Worm (Caenorhabditis elegans) whole organism, L3 larva: ENCODE measurements around the gene hlh-32.

Experiments
- R02D3.7 ChIP-seq: fragments of 150-350 bp; optimal IDR thresholded peaks from 2 replicates; lab custom pipeline; 2014; ENCODE audit warnings: missing biosample characterization, missing genetic modification characterization
- ZK546.5 ChIP-seq: sonication (generic microtip); optimal IDR thresholded peaks from 2 replicates; lab custom pipeline; 2017; ENCODE audit warnings: missing biosample characterization, missing genetic modification characterization
- aly-2 ChIP-seq: fragments of 150-350 bp; optimal IDR thresholded peaks from 2 replicates; lab custom pipeline; 2014; ENCODE audit warnings: missing biosample characterization, missing genetic modification characterization
- ama-1 ChIP-seq: fragments of 150-350 bp; optimal IDR thresholded peaks from 2 replicates; lab custom pipeline; 2018
- ceh-16 ChIP-seq: sonication (generic microtip); optimal IDR thresholded peaks from 2 replicates; lab custom pipeline; 2017; ENCODE audit warnings: missing biosample characterization, missing genetic modification characterization
- ceh-28 ChIP-seq: fragments of 150-350 bp; optimal IDR thresholded peaks from 2 replicates; lab custom pipeline; 2014; ENCODE audit warnings: missing biosample characterization, missing genetic modification reagents, missing genetic modification characterization
- ceh-82 ChIP-seq: fragments of 150-350 bp; optimal IDR thresholded peaks from 2 replicates; lab custom pipeline; 2014; ENCODE audit warnings: missing biosample characterization, missing genetic modification characterization
- ceh-9 ChIP-seq: sonication (generic microtip); optimal IDR thresholded peaks from 2 replicates; lab custom pipeline; 2018; ENCODE audit warnings: missing biosample characterization, missing genetic modification characterization
- daf-12 ChIP-seq: fragments of 150-350 bp; optimal IDR thresholded peaks from 2 replicates; lab custom pipeline; 2014; ENCODE audit warnings: missing biosample characterization, missing genetic modification reagents, missing genetic modification characterization
- egl-27 ChIP-seq: sonication (generic microtip); optimal IDR thresholded peaks from 4 replicates; lab custom pipeline; 2017; ENCODE audit warnings: missing biosample characterization, missing genetic modification reagents, missing genetic modification characterization
- egl-5 ChIP-seq: fragments of 150-350 bp; optimal IDR thresholded peaks from 2 replicates; lab custom pipeline; 2017; ENCODE audit warnings: missing biosample characterization, missing genetic modification reagents, missing genetic modification characterization, inconsistent platforms
- elt-1 ChIP-seq: fragments of 150-350 bp; optimal IDR thresholded peaks from 2 replicates; lab custom pipeline; 2014; ENCODE audit warnings: missing biosample characterization, missing genetic modification characterization
- elt-2 ChIP-seq: sonication (generic microtip); optimal IDR thresholded peaks from 2 replicates; lab custom pipeline; 2016; ENCODE audit warnings: missing genetic modification reagents, mild to moderate bottlenecking, missing genetic modification characterization, missing compliant biosample characterization
- elt-3 ChIP-seq, 3 experiments: fragments of 150-350 bp in 1 of 3; sonication (generic microtip) in 2 of 3; optimal IDR thresholded peaks; 2 replicates in 2 of 3; 4 replicates in 1 of 3; lab custom pipeline; 2014 to 2017; ENCODE audit warnings: missing biosample characterization in 3 of 3, missing genetic modification characterization in 3 of 3
- eor-1 ChIP-seq, 2 experiments: fragments of 150-350 bp; optimal IDR thresholded peaks; 2 replicates each; lab custom pipeline; 2014 to 2018; ENCODE audit warnings: missing biosample characterization in 2 of 2, missing genetic modification characterization in 2 of 2
- fkh-10 ChIP-seq: sonication (generic microtip); optimal IDR thresholded peaks from 2 replicates; lab custom pipeline; 2017; ENCODE audit warnings: missing biosample characterization, missing genetic modification reagents, missing genetic modification characterization
- fkh-2 ChIP-seq: fragments of 150-350 bp; optimal IDR thresholded peaks from 2 replicates; lab custom pipeline; 2014; ENCODE audit warnings: missing biosample characterization, missing genetic modification reagents, missing genetic modification characterization
- fos-1 ChIP-seq: fragments of 150-350 bp; optimal IDR thresholded peaks from 2 replicates; lab custom pipeline; 2014; ENCODE audit warnings: missing biosample characterization, missing genetic modification characterization
- hmg-11 ChIP-seq: sonication (generic microtip); optimal IDR thresholded peaks from 2 replicates; lab custom pipeline; 2016; ENCODE audit warnings: missing genetic modification characterization, missing compliant biosample characterization
- jun-1 ChIP-seq: fragments of 150-350 bp; optimal IDR thresholded peaks from 2 replicates; lab custom pipeline; 2014; ENCODE audit warnings: missing biosample characterization, missing genetic modification reagents, missing genetic modification characterization
- lin-15B ChIP-seq: fragments of 150-350 bp; optimal IDR thresholded peaks from 2 replicates; lab custom pipeline; 2014; ENCODE audit warnings: missing biosample characterization, missing genetic modification characterization
- lin-39 ChIP-seq: fragments of 150-350 bp; optimal IDR thresholded peaks from 2 replicates; lab custom pipeline; 2018; ENCODE audit warnings: missing biosample characterization, missing genetic modification reagents, missing genetic modification characterization
- lsy-12 ChIP-seq: sonication (generic microtip); optimal IDR thresholded peaks from 2 replicates; lab custom pipeline; 2016; ENCODE audit warnings: mild to moderate bottlenecking, missing genetic modification characterization, missing compliant biosample characterization
- mdl-1 ChIP-seq: fragments of 150-350 bp; optimal IDR thresholded peaks from 2 replicates; lab custom pipeline; 2014; ENCODE audit warnings: missing biosample characterization, missing genetic modification characterization
- mml-1 ChIP-seq: fragments of 150-350 bp; sonication (generic microtip); optimal IDR thresholded peaks from 3 replicates; lab custom pipeline; 2014; ENCODE audit warnings: missing biosample characterization, missing genetic modification characterization
- nfya-1 ChIP-seq: sonication (generic microtip); optimal IDR thresholded peaks from 2 replicates; lab custom pipeline; 2017; ENCODE audit warnings: missing genetic modification characterization, mild to moderate bottlenecking, missing compliant biosample characterization, antibody characterized with exemption, moderate library complexity; ENCODE audit not compliant: insufficient read depth
- nhr-11 ChIP-seq: fragments of 150-350 bp; optimal IDR thresholded peaks from 2 replicates; lab custom pipeline; 2014; ENCODE audit warnings: missing biosample characterization, missing genetic modification characterization
- nhr-12 ChIP-seq: fragments of 150-350 bp; optimal IDR thresholded peaks from 2 replicates; lab custom pipeline; 2014; ENCODE audit warnings: missing biosample characterization, missing genetic modification characterization
- nhr-23 ChIP-seq: fragments of 150-350 bp; optimal IDR thresholded peaks from 2 replicates; lab custom pipeline; 2014; ENCODE audit warnings: missing biosample characterization, missing genetic modification reagents, missing genetic modification characterization
- nhr-237 ChIP-seq: fragments of 150-350 bp; optimal IDR thresholded peaks from 2 replicates; lab custom pipeline; 2014; ENCODE audit warnings: missing biosample characterization, missing genetic modification characterization
- nhr-25 ChIP-seq: sonication (generic microtip); optimal IDR thresholded peaks from 2 replicates; lab custom pipeline; 2017; ENCODE audit warnings: missing biosample characterization, missing genetic modification characterization
- nhr-28 ChIP-seq: fragments of 150-350 bp; optimal IDR thresholded peaks from 2 replicates; lab custom pipeline; 2014; ENCODE audit warnings: missing biosample characterization, missing genetic modification characterization
- nhr-43 ChIP-seq: sonication (generic microtip); optimal IDR thresholded peaks from 2 replicates; lab custom pipeline; 2016; ENCODE audit warnings: mild to moderate bottlenecking, missing genetic modification characterization, missing compliant biosample characterization; ENCODE audit not compliant: poor library complexity, severe bottlenecking
- nhr-67 ChIP-seq: fragments of 150-350 bp; optimal IDR thresholded peaks from 2 replicates; lab custom pipeline; 2014; ENCODE audit warnings: missing biosample characterization, missing genetic modification characterization
- nhr-76 ChIP-seq: fragments of 150-350 bp; sonication (generic microtip); optimal IDR thresholded peaks from 5 replicates; lab custom pipeline; 2014; ENCODE audit warnings: missing biosample characterization, missing genetic modification characterization
- nhr-77 ChIP-seq: fragments of 150-350 bp; optimal IDR thresholded peaks from 2 replicates; lab custom pipeline; 2014; ENCODE audit warnings: missing biosample characterization, missing genetic modification characterization
- pha-4 ChIP-seq: fragments of 150-350 bp; optimal IDR thresholded peaks from 2 replicates; lab custom pipeline; 2014; ENCODE audit warnings: missing biosample characterization, missing genetic modification reagents, missing genetic modification characterization
- pqm-1 ChIP-seq: fragments of 150-350 bp; optimal IDR thresholded peaks from 2 replicates; lab custom pipeline; 2017; ENCODE audit warnings: missing biosample characterization, missing genetic modification characterization, inconsistent platforms
- sea-2 ChIP-seq: fragments of 150-350 bp; sonication (generic microtip); optimal IDR thresholded peaks from 4 replicates; lab custom pipeline; 2014; ENCODE audit warnings: missing biosample characterization, missing genetic modification reagents, missing genetic modification characterization
- skn-1 ChIP-seq: fragments of 150-350 bp; optimal IDR thresholded peaks from 2 replicates; lab custom pipeline; 2014; ENCODE audit warnings: missing biosample characterization, missing genetic modification characterization
- snpc-4 ChIP-seq: fragments of 150-350 bp; optimal IDR thresholded peaks from 2 replicates; lab custom pipeline; 2014; ENCODE audit warnings: missing biosample characterization, missing genetic modification characterization
- tbx-2 ChIP-seq: sonication (generic microtip); optimal IDR thresholded peaks from 2 replicates; lab custom pipeline; 2016; ENCODE audit warnings: mild to moderate bottlenecking, missing genetic modification characterization, missing compliant biosample characterization
- unc-39 ChIP-seq: sonication (generic microtip); optimal IDR thresholded peaks from 4 replicates; lab custom pipeline; 2017; ENCODE audit warnings: missing biosample characterization, missing genetic modification characterization
- unc-62 ChIP-seq: fragments of 150-350 bp; sonication (generic microtip); optimal IDR thresholded peaks from 4 replicates; lab custom pipeline; 2014; ENCODE audit warnings: missing biosample characterization, missing genetic modification reagents, missing genetic modification characterization
- zag-1 ChIP-seq: fragments of 150-350 bp; optimal IDR thresholded peaks from 2 replicates; lab custom pipeline; 2014; ENCODE audit warnings: missing biosample characterization, missing genetic modification characterization
- ztf-11 ChIP-seq: fragments of 150-350 bp; optimal IDR thresholded peaks from 2 replicates; lab custom pipeline; 2014; ENCODE audit warnings: missing biosample characterization, missing genetic modification characterization
- ztf-4 ChIP-seq: fragments of 150-350 bp; optimal IDR thresholded peaks from 2 replicates; lab custom pipeline; 2014; ENCODE audit warnings: missing biosample characterization, missing genetic modification characterization

The hlh-32 gene

ce11 chrIV:16169443-16170105, 37.3 kb downstream of the hlh-32 start:
- TF ChIP-seq skn-1 (tag; lab: Kevin White, UChicago) (no peak), nhr-25 (tag; lab: Kevin White, UChicago) (peak; percentile 35), pqm-1 (tag; lab: Kevin White, UChicago) (peak; percentile 47), nfya-1 (peak; percentile 23), nhr-23 (tag; lab: Kevin White, UChicago) (peak; percentile 58), egl-5 (tag; lab: Kevin White, UChicago) (no peak), R02D3.7 (tag; lab: Kevin White, UChicago) (peak; percentile 15), ama-1 (lab: Kevin White, UChicago) (peak; percentile 95), pha-4 (tag; lab: Kevin White, UChicago) (peak; percentile 51), nhr-43 (tag; lab: Kevin White, UChicago) (peak; percentile 84), elt-2 (tag; lab: Kevin White, UChicago) (peak; percentile 61), sea-2 (no peak), ceh-28 (tag; lab: Kevin White, UChicago) (peak; percentile 6)

DNA sequence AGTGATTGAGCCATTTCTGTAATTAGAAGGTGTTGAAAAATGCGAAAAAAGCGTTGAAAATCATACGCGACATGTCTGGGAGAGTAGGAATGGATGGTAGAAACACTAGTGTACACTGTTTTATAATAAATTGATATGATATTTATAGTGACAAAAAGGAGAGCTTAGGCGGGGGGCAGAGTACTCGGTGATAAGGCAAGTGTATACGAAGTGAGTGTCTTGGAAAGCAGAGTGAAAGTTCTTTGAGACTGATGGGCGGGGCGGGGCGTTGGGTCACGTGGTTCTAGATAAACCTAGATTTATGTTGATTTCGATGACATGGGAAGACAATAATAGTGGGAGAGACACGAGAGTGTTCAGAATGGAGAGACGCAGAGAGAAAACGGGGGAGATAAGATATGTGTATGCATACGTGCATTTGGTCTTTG, 38.4 kb downstream of the hlh-32 start, which contains the start of gene gln-3:
Gene gln-3 (minus strand): TSS at position 73 of the 428 bp plus-strand sequence.
- TF ChIP-seq unc-62 (GFP tag; lab: Kevin White, UChicago) (no peak), ceh-28 (tag; lab: Kevin White, UChicago) (no peak), mml-1 (tag; lab: Kevin White, UChicago) (no peak), ztf-4 (no peak), nhr-237 (no peak), nhr-76 (tag; lab: Kevin White, UChicago) (no peak), ama-1 (lab: Kevin White, UChicago) (peak; percentile 86), lsy-12 (tag; lab: Kevin White, UChicago) (no peak), elt-1 (tag; lab: Kevin White, UChicago) (no peak), hmg-11 (tag; lab: Kevin White, UChicago) (no peak), nhr-28 (no peak), ceh-82 (tag; lab: Kevin White, UChicago) (no peak), mdl-1 (tag; lab: Kevin White, UChicago) (no peak), nhr-12 (tag; lab: Kevin White, UChicago) (no peak), egl-27 (tag; lab: Kevin White, UChicago) (no peak), ceh-16 (tag; lab: Kevin White, UChicago) (no peak), nhr-67 (tag; lab: Kevin White, UChicago) (no peak), nfya-1 (peak; percentile 23), nhr-43 (tag; lab: Kevin White, UChicago) (peak; percentile 67), R02D3.7 (tag; lab: Kevin White, UChicago) (no peak), fos-1 (tag; lab: Kevin White, UChicago) (no peak), fkh-2 (tag; lab: Kevin White, UChicago) (no peak), fkh-10 (no peak), daf-12 (tag; lab: Kevin White, UChicago) (no peak), nhr-25 (tag; lab: Kevin White, UChicago) (no peak), ZK546.5 (tag; lab: Kevin White, UChicago) (no peak), pha-4 (tag; lab: Kevin White, UChicago) (peak; percentile 28), sea-2 (no peak), elt-2 (tag; lab: Kevin White, UChicago) (peak; percentile 92), pqm-1 (tag; lab: Kevin White, UChicago) (peak; percentile 65), snpc-4 (no peak), ztf-11 (tag; lab: Kevin White, UChicago) (no peak), skn-1 (tag; lab: Kevin White, UChicago) (no peak), zag-1 (tag; lab: Kevin White, UChicago) (no peak), nhr-23 (tag; lab: Kevin White, UChicago) (peak; percentile 57), elt-3 (tag; optimal IDR thresholded peaks at IDR 0.05; lab: Kevin White, UChicago) (no peak), unc-39 (tag; lab: Kevin White, UChicago) (no peak), tbx-2 (tag; lab: Kevin White, UChicago) (no peak), egl-5 (tag; lab: Kevin White, UChicago) (no peak), nhr-11 (tag; lab: Kevin White, UChicago) (no peak), ceh-9 (tag; lab: Kevin White, UChicago) (no peak), aly-2 (tag; lab: Kevin White, UChicago) (no peak), lin-39 (no peak), nhr-77 (no peak), lin-15B (tag; lab: Kevin White, UChicago) (no peak), eor-1 (tag; optimal IDR thresholded peaks at IDR 0.05; lab: Kevin White, UChicago) (no peak), jun-1 (tag; lab: Kevin White, UChicago) (peak; percentile 73)
- TF ChIP-seq, all 47 proteins: peak for 8
